Worm (Caenorhabditis elegans): ENCODE measurements around the gene rev-3.

DNA sequence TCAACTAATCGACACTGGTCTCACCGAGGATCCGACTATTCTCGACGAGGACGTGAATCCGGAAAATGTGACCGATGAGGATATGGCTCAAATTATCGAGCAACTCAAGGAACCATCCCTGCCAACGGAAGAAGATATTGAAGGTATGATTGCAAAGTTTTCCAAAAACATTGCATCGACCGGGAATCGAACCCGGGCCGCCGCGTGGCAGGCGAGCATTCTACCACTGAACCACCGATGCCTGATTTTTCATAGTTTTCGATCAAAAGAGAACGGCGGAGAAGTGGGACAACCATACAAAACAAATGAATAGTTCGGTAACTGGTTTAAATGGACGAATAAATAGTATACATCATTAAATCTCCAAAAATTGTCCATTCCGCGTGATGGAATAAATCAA, 28.6 kb downstream of the rev-3 start:
- TF ChIP-seq T22C8.4 (GFP tag; IDR thresholded peaks at IDR 0.05) (no peak), flt-1 (GFP tag; IDR thresholded peaks at IDR 0.05) (no peak), ztf-23 (GFP tag; IDR thresholded peaks at IDR 0.05) (no peak), tab-1 (GFP tag; IDR thresholded peaks at IDR 0.05) (no peak), cog-1 (tag; optimal IDR thresholded peaks at IDR 0.05) (no peak)

Data from whole organism, midembryonic.